Worm (Caenorhabditis elegans) whole organism, L4 larva: ENCODE results near the gene mks-2.

ENCODE experiments used
- F10B5.3 ChIP-seq: sonication (generic microtip); optimal IDR thresholded peaks from 2 replicates; lab custom pipeline; 2016; ENCODE audit warnings: mild to moderate bottlenecking, missing genetic modification characterization, missing compliant biosample characterization
- F37D6.2 ChIP-seq: sonication (generic microtip); optimal IDR thresholded peaks from 2 replicates; lab custom pipeline; 2016; ENCODE audit warnings: mild to moderate bottlenecking, missing genetic modification characterization, missing compliant biosample characterization
- ZK546.5 ChIP-seq, 2 experiments: sonication (generic microtip); optimal IDR thresholded peaks; 2 replicates each; lab custom pipeline; 2017; ENCODE audit warnings: missing biosample characterization in 2 of 2, missing genetic modification characterization in 2 of 2
- ama-1 ChIP-seq: fragments of 150-350 bp; optimal IDR thresholded peaks from 2 replicates; lab custom pipeline; 2014; ENCODE audit warnings: inconsistent platforms, mixed read lengths
- ceh-82 ChIP-seq: sonication (generic microtip); optimal IDR thresholded peaks from 2 replicates; lab custom pipeline; 2017; ENCODE audit warnings: missing biosample characterization, missing genetic modification characterization
- ces-1 ChIP-seq: fragments of 150-350 bp; sonication (generic microtip); optimal IDR thresholded peaks from 4 replicates; lab custom pipeline; 2014; ENCODE audit warnings: missing biosample characterization, missing genetic modification reagents, missing genetic modification characterization
- daf-12 ChIP-seq: fragments of 150-350 bp; optimal IDR thresholded peaks from 2 replicates; lab custom pipeline; 2014; ENCODE audit warnings: missing biosample characterization, missing genetic modification reagents, missing genetic modification characterization
- dpl-1 ChIP-seq: fragments of 150-350 bp; optimal IDR thresholded peaks from 2 replicates; lab custom pipeline; 2014; ENCODE audit warnings: missing biosample characterization, missing genetic modification reagents, missing genetic modification characterization
- lin-13 ChIP-seq: fragments of 150-350 bp; optimal IDR thresholded peaks from 2 replicates; lab custom pipeline; 2014; ENCODE audit warnings: missing biosample characterization, missing genetic modification reagents, missing genetic modification characterization
- nhr-25 ChIP-seq: sonication (generic microtip); optimal IDR thresholded peaks from 2 replicates; lab custom pipeline; 2017; ENCODE audit warnings: missing genetic modification characterization, mild to moderate bottlenecking, missing compliant biosample characterization, antibody characterized with exemption, moderate library complexity, borderline replicate concordance; ENCODE audit not compliant: insufficient read depth
- nhr-48 ChIP-seq: sonication (generic microtip); optimal IDR thresholded peaks from 2 replicates; lab custom pipeline; 2016; ENCODE audit warnings: mild to moderate bottlenecking, missing genetic modification characterization, missing compliant biosample characterization
- nhr-76 ChIP-seq: fragments of 150-350 bp; optimal IDR thresholded peaks from 2 replicates; lab custom pipeline; 2014; ENCODE audit warnings: missing biosample characterization, missing genetic modification characterization
- skn-1 ChIP-seq: fragments of 150-350 bp; optimal IDR thresholded peaks from 2 replicates; lab custom pipeline; 2014; ENCODE audit warnings: missing biosample characterization, missing genetic modification characterization
- spr-1 ChIP-seq: sonication (generic microtip); optimal IDR thresholded peaks from 2 replicates; lab custom pipeline; 2016; ENCODE audit warnings: mild to moderate bottlenecking, missing genetic modification characterization, missing compliant biosample characterization

DNA sequence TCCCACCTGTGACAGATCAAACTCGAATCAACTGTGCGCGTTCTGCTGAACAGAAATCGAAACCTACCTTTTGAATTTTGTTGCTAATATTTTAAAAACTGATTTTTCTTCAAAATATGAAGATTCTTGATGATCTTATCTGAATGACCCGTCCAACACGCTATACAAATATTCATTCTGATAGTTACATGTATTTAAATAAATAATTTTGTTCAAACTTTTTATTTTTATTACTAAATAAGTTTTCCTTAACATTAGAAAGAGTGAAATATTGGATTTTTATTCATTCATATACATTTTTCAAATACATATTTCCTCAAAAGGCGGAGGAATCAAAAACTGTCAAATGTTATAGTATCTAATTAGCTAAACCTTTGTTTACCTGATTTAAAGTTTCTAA, 48.7 kb upstream of the mks-2 start, which contains the start of gene F13H8.8:
- TF ChIP-seq ceh-82, result no peak
- no peak for TF ChIP-seq ama-1
- TF ChIP-seq F37D6.2, result no peak
- TF ChIP-seq F10B5.3 (tag; lab: Kevin White, UChicago), result no peak
- TF ChIP-seq ZK546.5 (tag; optimal IDR thresholded peaks at IDR 0.05; lab: Kevin White, UChicago), result no peak
- no peak for TF ChIP-seq dpl-1
- no peak for TF ChIP-seq ces-1
- no peak for TF ChIP-seq lin-13 (GFP tag; lab: Kevin White, UChicago)
- no peak for TF ChIP-seq daf-12 (tag; lab: Kevin White, UChicago)
- TF ChIP-seq skn-1 (tag; lab: Kevin White, UChicago), result no peak
- TF ChIP-seq nhr-48, result no peak
- TF ChIP-seq nhr-76 (tag; lab: Kevin White, UChicago), result no peak
- no peak for TF ChIP-seq spr-1 (tag; lab: Kevin White, UChicago)
- no peak for TF ChIP-seq nhr-25 (tag; lab: Kevin White, UChicago)
